Worm (Caenorhabditis elegans): ENCODE measurements around the gene T01D1.8.

DNA sequence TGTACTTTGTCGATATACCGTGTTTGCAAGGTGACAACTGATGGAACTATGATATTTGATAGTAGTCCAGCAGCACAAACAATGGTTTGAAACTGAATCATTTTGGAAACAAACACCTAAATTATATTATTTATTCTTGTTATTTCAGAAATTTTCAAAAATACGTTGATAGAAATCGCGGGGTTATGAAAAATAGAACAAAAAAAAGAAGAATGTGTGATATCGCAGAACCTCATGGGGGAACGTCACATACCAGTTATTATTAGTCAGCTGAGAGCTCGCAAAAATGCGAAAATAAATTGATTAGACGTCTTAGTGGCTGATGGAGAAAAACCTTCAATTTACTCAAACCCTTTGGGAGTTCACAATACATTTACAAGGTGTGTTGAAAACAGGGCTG is 2.4 kb downstream of the T01D1.8 start, which contains the start of gene T01D1.5:
- no peak for TF ChIP-seq pqm-1 (tag; optimal IDR thresholded peaks at IDR 0.05)
- TF ChIP-seq lin-13 (GFP tag; optimal IDR thresholded peaks at IDR 0.05): no peak
- TF ChIP-seq aha-1 (tag): peak; percentile 38

All from whole organism, L4 larva.